Worm (Caenorhabditis elegans): ENCODE measurements around the gene ceh-81.

- TF ChIP-seq egl-27 (tag; optimal IDR thresholded peaks at IDR 0.05) (no peak), elt-2 (tag; optimal IDR thresholded peaks at IDR 0.05) (no peak), nhr-76 (tag; optimal IDR thresholded peaks at IDR 0.05) (no peak), nhr-237 (tag; optimal IDR thresholded peaks at IDR 0.05) (no peak), unc-130 (tag; optimal IDR thresholded peaks at IDR 0.05) (no peak), hlh-17 (GFP tag; optimal IDR thresholded peaks at IDR 0.05; ENCODE audit: borderline replicate concordance) (no peak), grh-1 (GFP tag; IDR thresholded peaks at IDR 0.05) (no peak), zip-4 (GFP tag; optimal IDR thresholded peaks at IDR 0.05) (no peak), xbp-1 (tag; optimal IDR thresholded peaks at IDR 0.05) (no peak), fkh-10 (GFP tag; optimal IDR thresholded peaks at IDR 0.05) (no peak)
Observed at ce11 chrII:1757033-1757432, 26.8 kb downstream of the ceh-81 start, which contains the start of gene F36H5.10.

All from whole organism, L1 larva.